Worm (Caenorhabditis elegans) whole organism, L4 larva: ENCODE results near the gene C05G5.7.

Experiments used
- fos-1 ChIP-seq: fragments of 150-350 bp; optimal IDR thresholded peaks from 2 replicates; lab custom pipeline; 2014; ENCODE audit warnings: missing biosample characterization, missing genetic modification characterization
- mep-1 ChIP-seq: fragments of 150-350 bp; sonication (generic microtip); optimal IDR thresholded peaks from 3 replicates; lab custom pipeline; 2014; ENCODE audit warnings: missing biosample characterization, missing genetic modification characterization
- nhr-10 ChIP-seq: fragments of 150-350 bp; optimal IDR thresholded peaks from 2 replicates; lab custom pipeline; 2014; ENCODE audit warnings: missing biosample characterization, missing genetic modification characterization
- nhr-28 ChIP-seq: fragments of 150-350 bp; optimal IDR thresholded peaks from 2 replicates; lab custom pipeline; 2014; ENCODE audit warnings: missing biosample characterization, missing genetic modification characterization
- nhr-77 ChIP-seq: fragments of 150-350 bp; optimal IDR thresholded peaks from 2 replicates; lab custom pipeline; 2014; ENCODE audit warnings: missing biosample characterization, missing genetic modification characterization
- pha-4 ChIP-seq, 2 experiments: fragments of 150-350 bp in 1 of 2; fragments of 200-800 bp in 1 of 2; sonication (Bioruptor generic) in 1 of 2; IDR thresholded peaks in 1 of 2; optimal IDR thresholded peaks in 1 of 2; 2 replicates each; pipeline versions ENCODE4 v1.3.6 to Lab custom; 2014 to 2022; ENCODE audit warnings: missing genetic modification characterization in 2 of 2, missing genetic modification reagents in 2 of 2, missing biosample characterization in 1 of 2, missing compliant biosample characterization in 1 of 2
- unc-62 ChIP-seq, 3 experiments: fragments of 150-350 bp in 1 of 3; sonication (generic microtip); optimal IDR thresholded peaks in 2 of 3; peaks in 1 of 3; 1 replicate in 1 of 3; 2 replicates in 2 of 3; lab custom pipeline; 2014 to 2017; ENCODE audit warnings: missing biosample characterization in 3 of 3, missing genetic modification characterization in 3 of 3, missing genetic modification reagents in 3 of 3, missing genotype in 1 of 3
- zag-1 ChIP-seq: fragments of 150-350 bp; optimal IDR thresholded peaks from 2 replicates; lab custom pipeline; 2014; ENCODE audit warnings: missing biosample characterization, missing genetic modification characterization

- TF ChIP-seq fos-1 = no peak
- no peak for TF ChIP-seq unc-62 (GFP tag; optimal IDR thresholded peaks at IDR 0.05 in 1 of 2; lab: Kevin White, UChicago)
- TF ChIP-seq unc-62 (tag; optimal IDR thresholded peaks at IDR 0.05; lab: Kevin White, UChicago) = no peak
- TF ChIP-seq zag-1 (tag; lab: Kevin White, UChicago) = no peak
- TF ChIP-seq nhr-10 (tag; lab: Kevin White, UChicago) = no peak
- no peak for TF ChIP-seq nhr-77 (tag; lab: Kevin White, UChicago)
- no peak for TF ChIP-seq pha-4 (GFP tag; IDR thresholded peaks at IDR 0.05; lab: Robert Waterston, UW)
- no peak for TF ChIP-seq pha-4 (tag; optimal IDR thresholded peaks at IDR 0.05; lab: Kevin White, UChicago)
- no peak for TF ChIP-seq mep-1 (tag; lab: Kevin White, UChicago)
- TF ChIP-seq nhr-28 (tag; lab: Kevin White, UChicago) = no peak
Observed at ce11 chrX:14701490-14701889, 42.1 kb downstream of the C05G5.7 start, which contains the start of gene F40E10.5.
